Fruit fly (Drosophila melanogaster) whole organism, embryonic: ENCODE results near the gene Osi18.

ENCODE experiments used
- Adf1 ChIP-seq: fragments of 200-800 bp; sonication (Bioruptor generic); IDR thresholded peaks from 2 replicates; pipeline ENCODE4 v1.3.6; 2022; ENCODE audit warnings: missing biosample characterization, missing genetic modification characterization
- BEAF-32 ChIP-seq: fragments of 200-800 bp; sonication (Bioruptor generic); optimal IDR thresholded peaks from 3 replicates; lab custom pipeline; 2017; ENCODE audit warnings: missing biosample characterization, missing genetic modification characterization, mild to moderate bottlenecking, moderate library complexity, missing genetic modification reagents
- Blimp-1 ChIP-seq: fragments of 200-800 bp; sonication (Bioruptor generic); optimal IDR thresholded peaks from 3 replicates; lab custom pipeline; 2018; ENCODE audit warnings: missing biosample characterization, missing genetic modification characterization, mild to moderate bottlenecking, moderate library complexity, missing genetic modification reagents
- C15 ChIP-seq: fragments of 200-800 bp; sonication (Bioruptor generic); IDR thresholded peaks from 3 replicates; pipeline ENCODE4 v1.3.6; 2022; ENCODE audit warnings: missing biosample characterization, missing genetic modification characterization
- CG12071 ChIP-seq: fragments of 200-800 bp; sonication (Bioruptor generic); optimal IDR thresholded peaks from 3 replicates; lab custom pipeline; 2018; ENCODE audit warnings: missing biosample characterization, mild to moderate bottlenecking, missing genetic modification characterization
- CG1233 ChIP-seq: fragments of 200-800 bp; sonication (Bioruptor generic); optimal IDR thresholded peaks from 4 replicates; lab custom pipeline; 2018; ENCODE audit warnings: missing biosample characterization, mild to moderate bottlenecking, missing genetic modification characterization
- CG15514 ChIP-seq: fragments of 200-800 bp; sonication (Bioruptor generic); optimal IDR thresholded peaks from 3 replicates; lab custom pipeline; 2017; ENCODE audit warnings: missing biosample characterization, missing genetic modification characterization, mild to moderate bottlenecking, moderate library complexity, missing genetic modification reagents
- CG16779 ChIP-seq: fragments of 200-800 bp; sonication (Bioruptor generic); IDR thresholded peaks from 2 replicates; pipeline ENCODE4 v1.3.6; 2022; ENCODE audit warnings: missing biosample characterization, missing genetic modification characterization
- CG16863 ChIP-seq: fragments of 200-800 bp; sonication (Bioruptor generic); optimal IDR thresholded peaks from 3 replicates; lab custom pipeline; 2016; ENCODE audit warnings: missing biosample characterization, missing genetic modification characterization
- CG2120 ChIP-seq: fragments of 200-800 bp; sonication (Bioruptor generic); optimal IDR thresholded peaks from 3 replicates; lab custom pipeline; 2016; ENCODE audit warnings: missing biosample characterization, missing genetic modification characterization
- CG32532 ChIP-seq: fragments of 200-800 bp; sonication (Bioruptor generic); IDR thresholded peaks from 2 replicates; pipeline ENCODE4 v1.3.6; 2022; ENCODE audit warnings: missing biosample characterization, missing genetic modification characterization
- CG32772 ChIP-seq: fragments of 200-800 bp; sonication (Bioruptor generic); IDR thresholded peaks from 2 replicates; pipeline ENCODE4 v1.3.6; 2022; ENCODE audit warnings: missing biosample characterization, missing genetic modification characterization
- CG3281 ChIP-seq: fragments of 200-800 bp; sonication (Bioruptor generic); optimal IDR thresholded peaks from 3 replicates; lab custom pipeline; 2017; ENCODE audit warnings: missing biosample characterization, mild to moderate bottlenecking, missing genetic modification characterization
- CG3838 ChIP-seq: fragments of 200-800 bp; sonication (Bioruptor generic); optimal IDR thresholded peaks from 3 replicates; lab custom pipeline; 2016; ENCODE audit warnings: missing biosample characterization, missing genetic modification characterization
- CG3995 ChIP-seq: fragments of 200-800 bp; sonication (Bioruptor generic); optimal IDR thresholded peaks from 3 replicates; lab custom pipeline; 2016; ENCODE audit warnings: missing biosample characterization, missing genetic modification characterization
- CG4820 ChIP-seq: fragments of 200-800 bp; sonication (Bioruptor generic); optimal IDR thresholded peaks from 3 replicates; lab custom pipeline; 2016; ENCODE audit warnings: missing biosample characterization, missing genetic modification characterization
- CG4854 ChIP-seq: fragments of 200-800 bp; sonication (Bioruptor generic); optimal IDR thresholded peaks from 2 replicates; lab custom pipeline; 2016; ENCODE audit warnings: missing biosample characterization, missing genetic modification characterization, inconsistent platforms
- CG6272 ChIP-seq: fragments of 200-800 bp; sonication (Bioruptor generic); IDR thresholded peaks from 2 replicates; pipeline ENCODE4 v1.3.6; 2022; ENCODE audit warnings: missing biosample characterization, missing genetic modification characterization
- CG6654 ChIP-seq: fragments of 200-800 bp; sonication (Bioruptor generic); optimal IDR thresholded peaks from 2 replicates; lab custom pipeline; 2017; ENCODE audit warnings: missing biosample characterization, mild to moderate bottlenecking, missing genetic modification characterization
- CG7556 ChIP-seq: fragments of 200-800 bp; sonication (Bioruptor generic); optimal IDR thresholded peaks from 2 replicates; lab custom pipeline; 2017; ENCODE audit warnings: missing biosample characterization, mild to moderate bottlenecking, missing genetic modification characterization
- CG7928 ChIP-seq: fragments of 200-800 bp; sonication (Bioruptor generic); optimal IDR thresholded peaks from 2 replicates; lab custom pipeline; 2017; ENCODE audit warnings: missing biosample characterization, mild to moderate bottlenecking, missing genetic modification characterization
- CG9215 ChIP-seq: fragments of 200-800 bp; sonication (Bioruptor generic); IDR thresholded peaks from 2 replicates; pipeline ENCODE4 v1.3.6; 2022; ENCODE audit warnings: missing biosample characterization, missing genetic modification characterization
- CG9876 ChIP-seq: fragments of 200-800 bp; sonication (Bioruptor generic); optimal IDR thresholded peaks from 2 replicates; lab custom pipeline; 2016; ENCODE audit warnings: missing biosample characterization, missing genetic modification characterization
- Dbx ChIP-seq: fragments of 200-800 bp; sonication (Bioruptor generic); IDR thresholded peaks from 3 replicates; pipeline ENCODE4 v1.3.6; 2022; ENCODE audit warnings: missing biosample characterization, missing genetic modification characterization
- Dip3 ChIP-seq: fragments of 200-800 bp; sonication (Bioruptor generic); optimal IDR thresholded peaks from 3 replicates; lab custom pipeline; 2016; ENCODE audit warnings: missing biosample characterization, missing genetic modification characterization
- Hsf ChIP-seq: fragments of 200-800 bp; sonication (Bioruptor generic); optimal IDR thresholded peaks from 3 replicates; lab custom pipeline; 2016; ENCODE audit warnings: missing biosample characterization, missing genetic modification characterization
- Lim3 ChIP-seq: fragments of 200-800 bp; sonication (Bioruptor generic); IDR thresholded peaks from 2 replicates; pipeline ENCODE4 v1.3.6; 2022; ENCODE audit warnings: missing biosample characterization, missing genetic modification characterization
- MESR4 ChIP-seq: fragments of 200-800 bp; sonication (Bioruptor generic); optimal IDR thresholded peaks from 2 replicates; lab custom pipeline; 2018; ENCODE audit warnings: missing biosample characterization, mild to moderate bottlenecking, missing genetic modification characterization, moderate library complexity
- Optix ChIP-seq: fragments of 200-800 bp; sonication (Bioruptor generic); IDR thresholded peaks from 3 replicates; pipeline ENCODE4 v1.3.6; 2022; ENCODE audit warnings: missing biosample characterization, missing genetic modification characterization
- Sox100B ChIP-seq: fragments of 200-800 bp; sonication (Bioruptor generic); optimal IDR thresholded peaks from 3 replicates; lab custom pipeline; 2018; ENCODE audit warnings: missing biosample characterization, mild to moderate bottlenecking, missing genetic modification characterization
- ac ChIP-seq: fragments of 200-800 bp; sonication (Bioruptor generic); optimal IDR thresholded peaks from 3 replicates; lab custom pipeline; 2017; ENCODE audit warnings: missing biosample characterization, mild to moderate bottlenecking, missing genetic modification characterization
- btn ChIP-seq: fragments of 200-800 bp; sonication (Bioruptor generic); optimal IDR thresholded peaks from 2 replicates; lab custom pipeline; 2016; ENCODE audit warnings: missing biosample characterization, missing genetic modification characterization
- cg ChIP-seq: fragments of 200-800 bp; sonication (Bioruptor generic); optimal IDR thresholded peaks from 3 replicates; lab custom pipeline; 2019; ENCODE audit warnings: missing biosample characterization, mild to moderate bottlenecking, missing genetic modification characterization, moderate library complexity
- ci ChIP-seq: fragments of 200-800 bp; sonication (Bioruptor generic); IDR thresholded peaks from 3 replicates; pipeline ENCODE4 v1.3.6; 2022; ENCODE audit warnings: missing biosample characterization, missing genetic modification characterization
- en ChIP-seq: fragments of 200-800 bp; sonication (Bioruptor generic); optimal IDR thresholded peaks from 2 replicates; lab custom pipeline; 2016; ENCODE audit warnings: missing biosample characterization, missing genetic modification characterization
- esg ChIP-seq: fragments of 200-800 bp; sonication (Bioruptor generic); conservative IDR thresholded peaks from 2 replicates; pipeline ENCODE4 v1.3.6; 2022; ENCODE audit warnings: missing biosample characterization, missing genetic modification characterization
- ftz-f1 ChIP-seq: fragments of 200-800 bp; sonication (Bioruptor generic); optimal IDR thresholded peaks from 2 replicates; lab custom pipeline; 2016; ENCODE audit warnings: missing biosample characterization, missing genetic modification characterization
- hkb ChIP-seq, 2 experiments: fragments of 200-800 bp in 1 of 2; fragments of >200 bp in 1 of 2; sonication (Bioruptor generic) in 1 of 2; IDR thresholded peaks in 1 of 2; optimal IDR thresholded peaks in 1 of 2; 2 replicates each; pipeline versions ENCODE4 v1.3.6 to Lab custom; 2017 to 2022; ENCODE audit warnings: missing biosample characterization in 1 of 2, missing genetic modification characterization in 1 of 2
- ind ChIP-seq: fragments of 200-800 bp; sonication (Bioruptor generic); optimal IDR thresholded peaks from 3 replicates; lab custom pipeline; 2016; ENCODE audit warnings: missing biosample characterization, missing genetic modification characterization
- lbe ChIP-seq: fragments of 200-800 bp; sonication (Bioruptor generic); optimal IDR thresholded peaks from 2 replicates; lab custom pipeline; 2016; ENCODE audit warnings: missing biosample characterization, mild to moderate bottlenecking, missing genetic modification characterization
- maf-S ChIP-seq: fragments of 200-800 bp; sonication (Bioruptor generic); optimal IDR thresholded peaks from 2 replicates; lab custom pipeline; 2016; ENCODE audit warnings: missing biosample characterization, missing genetic modification characterization
- nau ChIP-seq: fragments of 200-800 bp; sonication (Bioruptor generic); optimal IDR thresholded peaks from 3 replicates; lab custom pipeline; 2017; ENCODE audit warnings: missing biosample characterization, mild to moderate bottlenecking, missing genetic modification characterization, missing genetic modification reagents
- otp ChIP-seq: fragments of 200-800 bp; sonication (Bioruptor generic); IDR thresholded peaks from 3 replicates; pipeline ENCODE4, ENCODE4 v1.3.6; 2022; ENCODE audit warnings: missing biosample characterization, missing genetic modification characterization
- p53 ChIP-seq: fragments of 200-800 bp; sonication (Bioruptor generic); optimal IDR thresholded peaks from 2 replicates; lab custom pipeline; 2016; ENCODE audit warnings: missing biosample characterization, missing genetic modification characterization
- pnt ChIP-seq: fragments of 200-800 bp; sonication (Bioruptor generic); optimal IDR thresholded peaks from 3 replicates; lab custom pipeline; 2016; ENCODE audit warnings: missing biosample characterization, missing genetic modification characterization
- toy ChIP-seq: fragments of 200-800 bp; sonication (Bioruptor generic); IDR thresholded peaks from 2 replicates; pipeline ENCODE4 v1.3.6; 2022; ENCODE audit warnings: missing biosample characterization, missing genetic modification characterization
- ttk ChIP-seq: fragments of 200-800 bp; sonication (Bioruptor generic); IDR thresholded peaks from 2 replicates; pipeline ENCODE4 v2.1.2; 2022; ENCODE audit warnings: missing biosample characterization, missing genetic modification characterization
- tx ChIP-seq: fragments of 200-800 bp; sonication (Bioruptor generic); optimal IDR thresholded peaks from 2 replicates; lab custom pipeline; 2016; ENCODE audit warnings: missing biosample characterization, missing genetic modification characterization
- vfl ChIP-seq: fragments of 200-800 bp; sonication (Bioruptor generic); optimal IDR thresholded peaks from 2 replicates; lab custom pipeline; 2016; ENCODE audit warnings: missing biosample characterization, missing genetic modification characterization
- vnd ChIP-seq: fragments of 200-800 bp; sonication (Bioruptor generic); IDR thresholded peaks from 3 replicates; pipeline ENCODE4 v1.3.6; 2022; ENCODE audit warnings: missing biosample characterization, missing genetic modification characterization; ENCODE audit not compliant: partially characterized antibody
- zf30C ChIP-seq: fragments of 200-800 bp; sonication (Bioruptor generic); optimal IDR thresholded peaks from 3 replicates; lab custom pipeline; 2018; ENCODE audit warnings: missing biosample characterization, mild to moderate bottlenecking, missing genetic modification characterization

The Osi18 gene

dm6 chr3R:6368100-6368499 lies 38.1 kb downstream of the Osi18 start, which contains the start of gene CG42724 (continued):
- TF ChIP-seq en (GFP tag; lab: Kevin White, UChicago) (peak; percentile 44), nau (GFP tag; lab: Kevin White, UChicago) (no peak), CG16863 (peak; percentile 70), CG7928 (GFP tag; lab: Kevin White, UChicago) (peak; percentile 29), otp (peak; percentile 49; the same call in 1 of the 3 replicates), ind (GFP tag; lab: Kevin White, UChicago) (peak; percentile 65), Dip3 (peak; percentile 72), BEAF-32 (GFP tag; lab: Kevin White, UChicago) (peak; percentile 59), CG4854 (GFP tag; lab: Kevin White, UChicago) (peak; percentile 50), btn (GFP tag; lab: Kevin White, UChicago) (no peak), Adf1 (GFP tag; lab: Robert Waterston, UW) (no peak), toy (GFP tag; lab: Robert Waterston, UW) (no peak), ac (GFP tag; lab: Kevin White, UChicago) (no peak), C15 (GFP tag; lab: Robert Waterston, UW) (0 out of 3 replicates have a peak, but pooled peaks have one; percentile 9), CG9215 (GFP tag; lab: Robert Waterston, UW) (0 out of 2 replicates have a peak, but pooled peaks have one; percentile 43), ftz-f1 (no peak), Optix (peak; percentile 69), Blimp-1 (GFP tag; lab: Kevin White, UChicago) (no peak), CG16779 (GFP tag; lab: Robert Waterston, UW) (no peak), lbe (GFP tag; lab: Kevin White, UChicago) (no peak), Sox100B (no peak), CG2120 (peak; percentile 84), ci (GFP tag; lab: Robert Waterston, UW) (peak; percentile 79), hkb (optimal IDR thresholded peaks at IDR 0.05; lab: Kevin White, UChicago) (peak; percentile 42), hkb (GFP tag; IDR thresholded peaks at IDR 0.05; lab: Robert Waterston, UW) (no peak), cg (GFP tag; lab: Kevin White, UChicago) (no peak), ttk (GFP tag; lab: Robert Waterston, UW) (peak; percentile 39; the same call in 1 of the 2 replicates), CG3281 (no peak), p53 (GFP tag; lab: Kevin White, UChicago) (peak; percentile 44), CG15514 (GFP tag; lab: Kevin White, UChicago) (no peak), CG32772 (peak; percentile 57), vnd (GFP tag; lab: Robert Waterston, UW) (peak; percentile 37; the same call in 1 of the 3 replicates), CG9876 (GFP tag; lab: Kevin White, UChicago) (peak; percentile 75), pnt (GFP tag; lab: Kevin White, UChicago) (peak; percentile 70), Lim3 (GFP tag; lab: Robert Waterston, UW) (no peak), zf30C (GFP tag; lab: Kevin White, UChicago) (no peak), vfl (GFP tag; lab: Kevin White, UChicago) (peak; percentile 37), CG3838 (no peak), CG6272 (GFP tag; lab: Robert Waterston, UW) (peak; percentile 57; the same call in 1 of the 2 replicates), CG3995 (GFP tag; lab: Kevin White, UChicago) (peak; percentile 92), Hsf (GFP tag; lab: Kevin White, UChicago) (peak; percentile 63), MESR4 (peak; percentile 76), CG32532 (GFP tag; lab: Robert Waterston, UW) (peak; percentile 68), CG12071 (GFP tag; lab: Kevin White, UChicago) (no peak), CG6654 (GFP tag; lab: Kevin White, UChicago) (no peak), Dbx (no peak), tx (peak; percentile 62), CG1233 (no peak), CG4820 (GFP tag; lab: Kevin White, UChicago) (peak; percentile 41), esg (peak; percentile 46), CG7556 (no peak), maf-S (GFP tag; lab: Kevin White, UChicago) (peak; percentile 65)
